Worm (Caenorhabditis elegans): ENCODE measurements around the gene F14H12.7.

DNA sequence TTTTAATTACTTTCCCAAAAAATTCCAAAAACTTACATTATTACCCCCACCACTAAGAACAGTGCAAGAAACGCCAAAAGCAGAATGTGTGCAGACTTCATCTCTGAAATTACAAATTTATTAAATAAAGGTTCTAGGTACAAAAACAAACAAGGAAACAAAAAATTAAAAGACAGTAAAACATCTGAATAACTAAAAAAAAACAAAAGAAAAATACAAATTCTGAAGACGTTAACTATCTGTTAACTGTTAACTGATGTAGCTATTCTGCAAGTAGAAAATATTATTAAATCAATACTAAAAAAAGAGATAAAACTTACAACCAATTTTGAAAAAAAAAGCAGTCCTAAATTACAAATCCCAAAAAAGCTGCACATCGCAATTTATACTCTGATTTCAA lies 9.0 kb upstream of the F14H12.7 start, which contains the start of gene R160.13:
- TF ChIP-seq dao-5 (tag; optimal IDR thresholded peaks at IDR 0.05) (no peak), him-1 (tag; optimal IDR thresholded peaks at IDR 0.05) (no peak)

All from whole organism, L4/young adult.